Worm (Caenorhabditis elegans): ENCODE data around the gene srh-37.

The srh-37 gene

DNA sequence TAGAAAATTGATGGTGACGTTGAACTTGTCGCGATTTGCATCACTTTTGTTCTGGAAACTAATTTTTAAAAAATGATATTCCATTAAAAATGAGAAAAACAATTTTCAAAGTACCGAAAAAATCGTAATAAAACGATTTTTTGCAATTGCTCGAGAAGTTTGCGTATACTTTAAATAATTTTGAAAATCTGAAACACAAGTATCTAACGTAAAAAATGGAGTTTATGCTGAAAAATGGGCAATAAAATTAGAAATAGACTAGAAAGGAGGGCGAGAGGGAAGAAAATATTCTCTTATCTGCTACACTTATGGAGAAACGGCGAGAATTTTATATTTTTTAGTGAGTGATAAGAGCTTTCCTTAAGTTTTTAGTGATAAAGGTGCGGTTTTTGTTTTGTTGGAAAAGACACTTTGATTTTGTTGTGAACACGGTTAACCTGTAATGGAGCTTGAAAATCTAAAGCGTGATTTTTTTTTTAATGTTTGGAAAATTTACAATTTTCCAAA is 29.0 kb downstream of the srh-37 start, which contains the start of gene nhr-130:
Gene nhr-130 (minus strand): TSS at position 51 of the 507 bp plus-strand sequence.
- TF ChIP-seq nhr-80 (tag; optimal IDR thresholded peaks at IDR 0.05) (peak; percentile 42), hsf-1 (GFP tag; IDR thresholded peaks at IDR 0.05) (no peak)

DNA sequence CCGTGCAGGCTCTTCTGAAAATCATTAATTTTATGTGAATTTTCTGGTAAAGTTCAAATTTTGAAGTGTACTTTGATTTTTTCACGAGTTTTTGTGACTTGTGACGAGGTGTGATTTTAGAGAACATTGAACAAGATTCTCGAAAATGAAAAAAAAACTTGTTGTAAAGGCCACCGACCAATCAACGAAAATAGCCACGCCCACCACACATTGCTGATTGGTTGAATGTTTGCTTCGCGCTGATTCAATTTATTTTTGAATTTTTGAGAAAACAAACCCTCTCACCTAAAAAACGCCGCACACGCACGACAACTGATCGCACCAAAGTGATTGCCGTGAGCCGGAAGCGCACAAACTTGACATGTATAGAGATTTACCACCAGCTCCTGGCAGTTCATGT is 29.5 kb downstream of the srh-37 start:
- no peak for TF ChIP-seq atf-7 (tag; optimal IDR thresholded peaks at IDR 0.05)
- no peak for TF ChIP-seq F22D6.2 (tag; optimal IDR thresholded peaks at IDR 0.05)
- TF ChIP-seq nhr-120 (GFP tag; IDR thresholded peaks at IDR 0.05), result no peak
- no peak for TF ChIP-seq F55B11.4 (tag; optimal IDR thresholded peaks at IDR 0.05; ENCODE audit: borderline replicate concordance, insufficient read depth)
- no peak for TF ChIP-seq ztf-25 (GFP tag; IDR thresholded peaks at IDR 0.05)
- peak; percentile 91 for TF ChIP-seq nfyb-1 (GFP tag; IDR thresholded peaks at IDR 0.05)
- TF ChIP-seq die-1 (tag; optimal IDR thresholded peaks at IDR 0.05), result no peak

DNA sequence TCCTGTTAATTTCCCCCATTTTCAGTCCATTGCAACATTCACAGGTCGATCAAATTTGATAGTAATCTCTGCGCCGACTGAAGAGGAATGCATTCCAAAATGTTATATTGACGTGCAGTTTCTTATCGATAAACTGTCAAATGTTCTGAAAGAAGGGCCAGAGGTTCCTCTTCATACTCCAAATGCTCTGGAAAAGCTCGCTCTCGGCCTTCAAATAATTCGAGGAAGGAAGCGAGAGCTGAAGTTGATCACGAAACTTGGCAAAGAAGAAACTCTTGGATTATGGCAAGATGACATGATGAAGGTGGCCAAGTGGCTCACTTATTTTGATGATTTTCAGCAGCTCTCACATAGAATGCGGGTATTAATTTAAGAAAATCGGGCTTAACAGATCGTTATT is 33.3 kb downstream of the srh-37 start:
- peak; percentile 30 for TF ChIP-seq nhr-80 (tag; optimal IDR thresholded peaks at IDR 0.05)
- TF ChIP-seq die-1 (tag; optimal IDR thresholded peaks at IDR 0.05), result no peak
- no peak for TF ChIP-seq ceh-40 (GFP tag; IDR thresholded peaks at IDR 0.05)
- no peak for TF ChIP-seq efl-1 (GFP tag; optimal IDR thresholded peaks at IDR 0.05)

DNA sequence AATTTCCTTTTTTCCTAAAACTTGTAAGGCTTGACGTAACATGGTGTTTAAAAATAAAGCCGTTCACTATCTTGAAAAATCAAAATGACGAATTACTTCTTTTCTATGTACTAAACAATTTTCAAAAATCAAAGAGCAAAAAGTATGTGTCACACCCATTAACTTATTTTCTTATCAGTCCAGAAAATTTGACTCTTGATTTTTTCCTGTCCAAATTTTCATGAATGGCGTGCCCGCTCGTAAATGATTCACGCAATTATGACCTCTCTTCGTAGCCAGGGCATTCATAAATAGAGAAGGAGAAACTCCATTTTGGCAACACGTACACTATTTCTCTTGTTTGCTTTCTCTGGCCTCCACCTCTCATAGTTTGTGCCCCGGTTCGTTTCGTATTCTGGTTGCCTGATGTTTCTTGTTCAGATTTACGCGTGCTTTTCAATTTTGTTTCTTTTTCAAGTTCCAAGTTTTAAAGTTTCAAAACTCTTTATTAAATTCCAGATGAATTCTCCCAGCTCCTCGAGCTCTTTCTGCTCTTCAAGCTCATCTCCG is 34.6 kb downstream of the srh-37 start, which contains the start of gene nhr-55:
Gene nhr-55 (plus strand): TSS at position 499 of the 549 bp plus-strand sequence.
- TF ChIP-seq pha-4 (tag; optimal IDR thresholded peaks at IDR 0.05), result no peak
- TF ChIP-seq F23B12.7 (tag; optimal IDR thresholded peaks at IDR 0.05; ENCODE audit: insufficient read depth), result no peak
- no peak for TF ChIP-seq cebp-2 (GFP tag; IDR thresholded peaks at IDR 0.05)
- TF ChIP-seq nfya-2 (GFP tag; IDR thresholded peaks at IDR 0.05), result no peak
- TF ChIP-seq lir-1 (GFP tag; conservative IDR thresholded peaks at IDR 0.05), result no peak
- no peak for TF ChIP-seq cebp-1 (GFP tag; IDR thresholded peaks at IDR 0.05)
- peak; percentile 3 for TF ChIP-seq cebp-1 (tag; optimal IDR thresholded peaks at IDR 0.05)
- TF ChIP-seq ztf-6 (GFP tag; IDR thresholded peaks at IDR 0.05), result no peak
- no peak for TF ChIP-seq nfyb-1 (GFP tag; IDR thresholded peaks at IDR 0.05)
- TF ChIP-seq snpc-1.1 (tag; optimal IDR thresholded peaks at IDR 0.05; ENCODE audit: insufficient read depth), result no peak
- TF ChIP-seq nhr-90 (tag; optimal IDR thresholded peaks at IDR 0.05), result no peak
- TF ChIP-seq unc-130 (GFP tag; optimal IDR thresholded peaks at IDR 0.05), result no peak
- TF ChIP-seq snpc-4 (GFP tag; optimal IDR thresholded peaks at IDR 0.05), result no peak
- no peak for TF ChIP-seq snpc-4 (tag; optimal IDR thresholded peaks at IDR 0.05)
- TF ChIP-seq F10E7.11 (tag; optimal IDR thresholded peaks at IDR 0.05), result no peak
- TF ChIP-seq lsl-1 (GFP tag; optimal IDR thresholded peaks at IDR 0.05), result no peak
- peak; percentile 63 for TF ChIP-seq nhr-80 (tag; optimal IDR thresholded peaks at IDR 0.05)
- no peak for TF ChIP-seq hlh-12 (tag; optimal IDR thresholded peaks at IDR 0.05)

DNA sequence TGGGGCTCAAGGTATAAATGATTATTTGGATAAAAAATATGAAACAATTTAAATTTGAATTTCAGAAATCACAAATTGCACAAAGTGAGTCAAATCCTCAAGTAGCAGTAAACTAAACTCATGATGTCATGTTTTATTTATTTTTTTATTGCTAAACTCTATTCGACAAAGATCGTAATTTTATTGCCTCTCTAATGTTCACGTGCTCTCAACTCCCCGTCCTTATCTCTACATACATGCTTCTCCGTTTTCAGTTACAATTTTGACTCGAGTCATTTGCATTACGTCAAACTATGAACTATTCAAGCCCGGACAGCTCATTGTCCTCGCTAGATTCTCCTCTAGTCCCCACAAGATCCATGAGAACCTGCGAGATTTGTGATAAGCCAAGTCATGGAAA is 37.8 kb downstream of the srh-37 start, which contains the start of gene nhr-99:
Gene nhr-99 (plus strand): TSS at position 263 of the 400 bp plus-strand sequence.
- no peak for TF ChIP-seq F33H1.4 (GFP tag; IDR thresholded peaks at IDR 0.05)
- no peak for TF ChIP-seq unc-62 (GFP tag; optimal IDR thresholded peaks at IDR 0.05)
- TF ChIP-seq F10E7.11 (tag; optimal IDR thresholded peaks at IDR 0.05), result no peak
- TF ChIP-seq F23B12.7 (tag; optimal IDR thresholded peaks at IDR 0.05; ENCODE audit: insufficient read depth), result no peak
- no peak for TF ChIP-seq ztf-18 (tag; optimal IDR thresholded peaks at IDR 0.05)
- TF ChIP-seq B0019.2 (GFP tag; conservative IDR thresholded peaks at IDR 0.05), result no peak
- no peak for TF ChIP-seq rpc-1 (optimal IDR thresholded peaks at IDR 0.05)
- no peak for TF ChIP-seq rpc-1 (tag; optimal IDR thresholded peaks at IDR 0.05)
- TF ChIP-seq sea-2 (GFP tag; IDR thresholded peaks at IDR 0.05), result no peak
- no peak for TF ChIP-seq let-526 (GFP tag; IDR thresholded peaks at IDR 0.05)
- TF ChIP-seq atf-7 (tag; optimal IDR thresholded peaks at IDR 0.05), result peak; percentile 46
- peak; percentile 59 for TF ChIP-seq nhr-80 (tag; optimal IDR thresholded peaks at IDR 0.05)

Measured in whole organism, young adult.